Fruit fly (Drosophila melanogaster): ENCODE measurements around the gene Boh1.
A peak's percentile ranks its signal among the peaks of the same experiment; 100 is the strongest.

Boh1 gene

dm6 chr3R:27953890-27954289 lies 34.6 kb upstream of the Boh1 start, which contains the start of gene CG4951:
TSS of gene CG4951 (minus strand) at chr3R:27954112.
- no peak for TF ChIP-seq CG9139 (GFP tag; optimal IDR thresholded peaks at IDR 0.05)
- TF ChIP-seq Smox (GFP tag; optimal IDR thresholded peaks at IDR 0.05): no peak
- TF ChIP-seq net (GFP tag; optimal IDR thresholded peaks at IDR 0.05): no peak
- no peak for TF ChIP-seq CG4318 (GFP tag; optimal IDR thresholded peaks at IDR 0.05)

DNA sequence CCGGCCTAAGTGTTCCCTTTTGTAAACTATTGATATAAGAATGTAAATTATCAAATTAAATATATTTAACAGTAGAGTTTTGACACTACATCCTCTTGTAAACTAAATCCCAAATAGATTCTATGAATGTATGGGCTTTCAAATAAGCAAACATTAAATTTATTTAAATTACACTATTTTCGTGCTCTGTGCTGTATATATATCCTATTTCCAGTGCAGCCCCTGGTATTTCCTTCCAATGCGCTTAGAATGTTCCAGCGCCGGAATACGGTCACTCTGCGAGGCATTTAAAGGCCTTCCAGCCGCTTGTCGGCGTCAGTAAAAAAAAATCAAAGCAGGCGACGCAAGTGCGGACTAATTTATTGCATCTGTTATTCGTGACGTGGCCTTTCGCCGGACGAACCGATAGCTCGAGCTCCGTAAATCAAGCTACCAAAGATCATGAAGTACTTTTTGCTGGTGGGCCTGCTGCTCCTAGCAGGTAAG lies 29.2 kb upstream of the Boh1 start, which contains the start of gene Gp93:
Gene Gp93, plus strand, starts transcription at position 291 of the 486 bp plus-strand sequence.
- TF ChIP-seq fd59A (GFP tag; optimal IDR thresholded peaks at IDR 0.05) (peak; percentile 25), Smox (GFP tag; optimal IDR thresholded peaks at IDR 0.05) (no peak), OdsH (GFP tag; optimal IDR thresholded peaks at IDR 0.05) (no peak), Gug (GFP tag; IDR thresholded peaks at IDR 0.05) (peak; percentile 46), CG6808 (GFP tag; optimal IDR thresholded peaks at IDR 0.05) (peak; percentile 53), CG10631 (GFP tag; optimal IDR thresholded peaks at IDR 0.05) (no peak), Lpt (GFP tag; optimal IDR thresholded peaks at IDR 0.05) (peak; percentile 16), salr (GFP tag; optimal IDR thresholded peaks at IDR 0.05) (peak in 1 of 2 experiments; percentile 35), dsx (GFP tag; optimal IDR thresholded peaks at IDR 0.05; ENCODE audit: poor library complexity, severe bottlenecking) (peak; percentile 29), Eip78C (GFP tag) (peak; percentile 90), svp (GFP tag) (peak; percentile 79), CG8632 (GFP tag; optimal IDR thresholded peaks at IDR 0.05) (peak; percentile 71), CG34406 (GFP tag; optimal IDR thresholded peaks at IDR 0.05) (peak; percentile 61), CG8119 (GFP tag; IDR thresholded peaks at IDR 0.05) (peak; percentile 64; the same call in 2 of the 3 replicates), CG32006 (GFP tag; optimal IDR thresholded peaks at IDR 0.05) (peak; percentile 65), CG11294 (GFP tag; IDR thresholded peaks at IDR 0.05) (peak; percentile 49; the same call in 1 of the 2 replicates), Sox15 (GFP tag; optimal IDR thresholded peaks at IDR 0.05) (peak; percentile 47), CG6163 (GFP tag; IDR thresholded peaks at IDR 0.05) (peak; percentile 72), cyc (GFP tag; optimal IDR thresholded peaks at IDR 0.05) (peak; percentile 9), net (GFP tag; optimal IDR thresholded peaks at IDR 0.05) (peak; percentile 66), CG8319 (GFP tag; optimal IDR thresholded peaks at IDR 0.05) (no peak), fkh (GFP tag; optimal IDR thresholded peaks at IDR 0.05) (no peak), CG11902 (GFP tag; optimal IDR thresholded peaks at IDR 0.05) (no peak), CG3032 (tag; optimal IDR thresholded peaks at IDR 0.05) (peak; percentile 71), CG15336 (GFP tag; IDR thresholded peaks at IDR 0.05) (peak; percentile 51; the same call in 1 of the 2 replicates), esn (GFP tag; optimal IDR thresholded peaks at IDR 0.05) (peak; percentile 74), Sox14 (GFP tag; optimal IDR thresholded peaks at IDR 0.05) (peak; percentile 46), Hr4 (GFP tag; optimal IDR thresholded peaks at IDR 0.05) (no peak), Ets96B (tag; optimal IDR thresholded peaks at IDR 0.05) (peak; percentile 51), CG31627 (GFP tag; optimal IDR thresholded peaks at IDR 0.05) (peak; percentile 73), CG11762 (GFP tag; optimal IDR thresholded peaks at IDR 0.05; ENCODE audit: insufficient read depth) (no peak), CG6792 (GFP tag; optimal IDR thresholded peaks at IDR 0.05) (peak; percentile 49), Hr38 (GFP tag; optimal IDR thresholded peaks at IDR 0.05) (no peak), lz (GFP tag; optimal IDR thresholded peaks at IDR 0.05) (peak; percentile 61), Eip93F (GFP tag; optimal IDR thresholded peaks at IDR 0.05) (no peak), eg (GFP tag; IDR thresholded peaks at IDR 0.05) (peak; percentile 67; the same call in 2 of the 3 replicates), Eip75B (GFP tag; optimal IDR thresholded peaks at IDR 0.05) (peak; percentile 20), CG6854 (GFP tag; optimal IDR thresholded peaks at IDR 0.05) (peak; percentile 26)
